Fruit fly (Drosophila melanogaster): ENCODE results near the gene Cp7Fb.
A peak's percentile ranks its signal among the peaks of the same experiment; 100 is the strongest.

Cp7Fb gene

dm6 chrX:8490976-8491345, 17.3 kb downstream of the Cp7Fb start:
- TF ChIP-seq pan (optimal IDR thresholded peaks at IDR 0.05), result no peak
- peak in 1 of 2 experiments; percentile 6 for TF ChIP-seq pan (GFP tag; optimal IDR thresholded peaks at IDR 0.05 in 1 of 2, IDR thresholded peaks at IDR 0.05 in 1 of 2)
- TF ChIP-seq bowl (GFP tag; IDR thresholded peaks at IDR 0.05), result no peak
- TF ChIP-seq dmrt99B (tag; optimal IDR thresholded peaks at IDR 0.05), result peak; percentile 17
- TF ChIP-seq grau (tag; optimal IDR thresholded peaks at IDR 0.05), result peak; percentile 23
- TF ChIP-seq HLH3B (GFP tag; IDR thresholded peaks at IDR 0.05), result no peak
- no peak for TF ChIP-seq CG11093 (GFP tag; IDR thresholded peaks at IDR 0.05)
- no peak for TF ChIP-seq Rx (GFP tag; IDR thresholded peaks at IDR 0.05)
- TF ChIP-seq fd3F (GFP tag; optimal IDR thresholded peaks at IDR 0.05), result peak; percentile 1
- peak; percentile 24 for TF ChIP-seq Abd-B (GFP tag; optimal IDR thresholded peaks at IDR 0.05)
- TF ChIP-seq CG2678 (tag; optimal IDR thresholded peaks at IDR 0.05), result peak; percentile 43
- TF ChIP-seq Meics (GFP tag; optimal IDR thresholded peaks at IDR 0.05), result peak; percentile 3
- TF ChIP-seq CoRest (tag; optimal IDR thresholded peaks at IDR 0.05), result peak; percentile 27
- TF ChIP-seq CG10979 (tag; optimal IDR thresholded peaks at IDR 0.05), result no peak
- TF ChIP-seq zf30C (GFP tag; optimal IDR thresholded peaks at IDR 0.05), result no peak
- peak; percentile 37 for TF ChIP-seq CG7839 (tag; optimal IDR thresholded peaks at IDR 0.05)
- peak; percentile 21 for TF ChIP-seq CG11504 (tag; optimal IDR thresholded peaks at IDR 0.05)
- TF ChIP-seq cas (GFP tag; IDR thresholded peaks at IDR 0.05), result no peak
- TF ChIP-seq gem (tag; optimal IDR thresholded peaks at IDR 0.05), result peak; percentile 36
- no peak for TF ChIP-seq pfk (GFP tag; optimal IDR thresholded peaks at IDR 0.05)

DNA sequence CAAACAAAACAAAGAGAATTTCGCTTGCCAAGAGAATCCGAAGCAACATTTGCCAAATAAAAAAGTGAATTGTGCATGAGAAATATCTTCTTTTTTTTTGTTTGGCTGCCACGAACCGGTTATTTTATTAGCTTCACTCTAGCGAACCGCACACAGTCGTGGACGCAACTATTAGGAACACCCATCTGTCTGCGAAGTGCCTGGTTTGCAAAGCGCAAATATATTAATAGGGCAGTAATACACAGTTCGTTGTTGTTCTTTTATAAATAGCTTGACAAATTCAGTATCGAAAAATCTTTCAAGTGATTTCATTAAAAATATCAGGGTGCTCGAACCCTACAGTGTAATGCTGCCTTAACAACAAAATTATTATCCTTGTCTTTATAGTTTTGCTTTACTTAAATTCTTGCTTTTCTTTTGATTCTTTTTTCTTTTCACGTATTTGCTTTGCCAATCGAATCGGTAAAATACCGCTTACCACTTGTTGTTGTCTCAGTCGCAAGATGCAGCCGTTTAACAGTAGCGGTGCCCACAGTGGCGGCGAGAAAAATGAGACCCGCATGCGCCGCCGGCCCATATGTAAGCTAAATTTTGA, 17.9 kb downstream of the Cp7Fb start:
- TF ChIP-seq HLH54F (GFP tag; optimal IDR thresholded peaks at IDR 0.05) (peak; percentile 18), Stat92E (GFP tag; optimal IDR thresholded peaks at IDR 0.05) (no peak), Sox102F (GFP tag; optimal IDR thresholded peaks at IDR 0.05) (peak; percentile 30), lbe (GFP tag; optimal IDR thresholded peaks at IDR 0.05) (no peak), CG15073 (GFP tag; optimal IDR thresholded peaks at IDR 0.05) (peak; percentile 98), NFAT (GFP tag; IDR thresholded peaks at IDR 0.05) (peak; percentile 31; the same call in 1 of the 2 replicates), tup (GFP tag; optimal IDR thresholded peaks at IDR 0.05) (no peak), Vsx1 (GFP tag; optimal IDR thresholded peaks at IDR 0.05) (peak; percentile 41), bbx (GFP tag; IDR thresholded peaks at IDR 0.05; ENCODE audit: partially characterized antibody) (no peak), dmrt99B (tag; optimal IDR thresholded peaks at IDR 0.05) (peak; percentile 33), Hr51 (GFP tag; optimal IDR thresholded peaks at IDR 0.05) (peak in 1 of 2 experiments; percentile 46), Ets65A (GFP tag) (peak; percentile 91), dpn (GFP tag; optimal IDR thresholded peaks at IDR 0.05) (peak; percentile 31 to 35), Mrtf (GFP tag; IDR thresholded peaks at IDR 0.05) (0 out of 3 replicates have a peak, but pooled peaks have one; percentile 29), CG8944 (GFP tag; optimal IDR thresholded peaks at IDR 0.05) (peak; percentile 16), wor (GFP tag; IDR thresholded peaks at IDR 0.05) (no peak), CG18599 (GFP tag; optimal IDR thresholded peaks at IDR 0.05) (peak; percentile 13), pnt (GFP tag; optimal IDR thresholded peaks at IDR 0.05) (peak; percentile 21), Hsf (GFP tag; optimal IDR thresholded peaks at IDR 0.05) (peak; percentile 35), CG9932 (GFP tag; IDR thresholded peaks at IDR 0.05) (peak; percentile 25; the same call in 1 of the 2 replicates), emc (GFP tag; optimal IDR thresholded peaks at IDR 0.05) (no peak), dysf (GFP tag; IDR thresholded peaks at IDR 0.05) (peak; percentile 34; the same call in 1 of the 3 replicates), Bdp1 (GFP tag; optimal IDR thresholded peaks at IDR 0.05) (no peak), CG10979 (tag; optimal IDR thresholded peaks at IDR 0.05) (peak; percentile 14), slp2 (GFP tag; optimal IDR thresholded peaks at IDR 0.05) (no peak), CG7839 (tag; optimal IDR thresholded peaks at IDR 0.05) (peak; percentile 24), nmo (GFP tag; optimal IDR thresholded peaks at IDR 0.05) (peak; percentile 15), Tbp (GFP tag; optimal IDR thresholded peaks at IDR 0.05) (no peak), Six4 (GFP tag; optimal IDR thresholded peaks at IDR 0.05) (peak; percentile 6), CG2678 (tag; optimal IDR thresholded peaks at IDR 0.05) (peak; percentile 14), Nf-YA (GFP tag; IDR thresholded peaks at IDR 0.05) (no peak), shn (GFP tag; optimal IDR thresholded peaks at IDR 0.05) (peak; percentile 32), CG18619 (GFP tag; optimal IDR thresholded peaks at IDR 0.05) (no peak)

Measured in whole organism, embryonic.